Fruit fly (Drosophila melanogaster) whole organism, wandering third instar larva: ENCODE data around the gene HP5.

ENCODE experiments used
- CrebA ChIP-seq: fragments of 200-800 bp; sonication (Bioruptor generic); optimal IDR thresholded peaks from 2 replicates; lab custom pipeline; 2016; ENCODE audit warnings: missing biosample characterization, mild to moderate bottlenecking, missing genetic modification characterization, borderline replicate concordance
- Dfd ChIP-seq: fragments of >200 bp; optimal IDR thresholded peaks from 2 replicates; lab custom pipeline; 2017; ENCODE audit warnings: missing biosample characterization, missing genetic modification characterization
- HLH106 ChIP-seq: fragments of 200-800 bp; optimal IDR thresholded peaks from 3 replicates; lab custom pipeline; 2019; ENCODE audit warnings: missing biosample characterization, mild to moderate bottlenecking, missing genetic modification characterization, moderate library complexity
- Hnf4 ChIP-seq: fragments of 200-800 bp; sonication (Bioruptor generic); optimal IDR thresholded peaks from 2 replicates; lab custom pipeline; 2016; ENCODE audit warnings: missing biosample characterization, mild to moderate bottlenecking, missing genetic modification characterization
- Hr78 ChIP-seq: fragments of >200 bp; optimal IDR thresholded peaks from 2 replicates; lab custom pipeline; 2017; ENCODE audit warnings: missing biosample characterization, missing genetic modification characterization
- Hr83 ChIP-seq: fragments of 200-300 bp; sonication (Bioruptor generic); optimal IDR thresholded peaks from 2 replicates; lab custom pipeline; 2016; ENCODE audit warnings: missing biosample characterization, mild to moderate bottlenecking, missing genetic modification characterization, moderate library complexity; ENCODE audit not compliant: poor library complexity, severe bottlenecking
- N ChIP-seq: fragments of >200 bp; optimal IDR thresholded peaks from 2 replicates; lab custom pipeline; 2018; ENCODE audit warnings: missing biosample characterization, missing external identifiers, missing genetic modification characterization
- dsf ChIP-seq: sonication (Bioruptor generic); optimal IDR thresholded peaks from 2 replicates; lab custom pipeline; 2016; ENCODE audit warnings: missing biosample characterization, missing genetic modification characterization, borderline replicate concordance
- ey ChIP-seq: fragments of 200-800 bp; sonication (Bioruptor generic); optimal IDR thresholded peaks from 2 replicates; lab custom pipeline; 2016; ENCODE audit warnings: missing biosample characterization, missing genetic modification characterization
- jim ChIP-seq: fragments of 175-275, 200-325 bp; sonication (Bioruptor generic); optimal IDR thresholded peaks from 2 replicates; lab custom pipeline; 2016; ENCODE audit warnings: missing biosample characterization, mild to moderate bottlenecking, missing genetic modification characterization
- lola ChIP-seq: fragments of >200 bp; optimal IDR thresholded peaks from 2 replicates; lab custom pipeline; 2017; ENCODE audit warnings: missing biosample characterization, missing genetic modification characterization
- pan ChIP-seq: fragments of >200 bp; optimal IDR thresholded peaks from 2 replicates; lab custom pipeline; 2017

DNA sequence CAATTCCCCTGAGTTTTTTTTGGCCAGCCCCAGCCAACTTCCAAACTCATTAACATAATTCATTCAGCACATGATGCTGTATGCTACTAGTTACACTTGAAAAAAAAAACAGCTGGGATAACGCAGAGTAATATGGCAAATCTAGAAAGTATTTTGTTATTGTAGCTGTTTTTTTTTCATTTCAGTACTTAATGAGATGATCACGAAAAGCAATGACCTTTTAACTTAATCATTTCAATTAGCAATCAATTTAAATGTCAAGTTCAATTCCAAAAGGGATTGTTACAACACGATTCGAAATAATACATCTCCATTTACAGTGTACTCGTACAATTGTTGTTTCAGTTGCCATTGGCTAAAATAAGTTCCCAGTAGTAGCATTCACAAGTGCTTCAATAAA lies 4.2 kb upstream of the HP5 start:
- TF ChIP-seq HLH106 (tag; lab: Kevin White, UChicago) (no peak), CrebA (GFP tag; lab: Kevin White, UChicago) (no peak), dsf (GFP tag; lab: Kevin White, UChicago) (no peak), Dfd (GFP tag; lab: Kevin White, UChicago) (no peak), jim (no peak), lola (GFP tag; lab: Kevin White, UChicago) (no peak), Hnf4 (GFP tag; lab: Kevin White, UChicago) (no peak), pan (lab: Kevin White, UChicago) (no peak), Hr83 (GFP tag; lab: Kevin White, UChicago) (no peak), N (GFP tag; lab: Kevin White, UChicago) (no peak), Hr78 (GFP tag; lab: Kevin White, UChicago) (no peak), ey (GFP tag; lab: Kevin White, UChicago) (no peak)
